Fruit fly (Drosophila melanogaster) whole organism, wandering third instar larva: ENCODE results near the gene Gr93c.

Experiments
- CG32264 ChIP-seq: fragments of 200-800 bp; sonication (Bioruptor generic); optimal IDR thresholded peaks from 2 replicates; lab custom pipeline; 2016; ENCODE audit warnings: missing biosample characterization, missing genetic modification characterization
- CG9705 ChIP-seq: fragments of 200-800 bp; sonication (Bioruptor generic); optimal IDR thresholded peaks from 2 replicates; lab custom pipeline; 2018; ENCODE audit warnings: missing biosample characterization, mild to moderate bottlenecking, missing genetic modification characterization
- Dfd ChIP-seq: fragments of >200 bp; optimal IDR thresholded peaks from 2 replicates; lab custom pipeline; 2017; ENCODE audit warnings: missing biosample characterization, missing genetic modification characterization
- Dif ChIP-seq: fragments of 200-275, 200-300 bp; sonication (Bioruptor generic); optimal IDR thresholded peaks from 2 replicates; lab custom pipeline; 2018; ENCODE audit warnings: missing biosample characterization, missing genetic modification characterization; ENCODE audit not compliant: partially characterized antibody
- Hnf4 ChIP-seq: fragments of 200-800 bp; sonication (Bioruptor generic); optimal IDR thresholded peaks from 2 replicates; lab custom pipeline; 2016; ENCODE audit warnings: missing biosample characterization, mild to moderate bottlenecking, missing genetic modification characterization
- Hr78 ChIP-seq: fragments of >200 bp; optimal IDR thresholded peaks from 2 replicates; lab custom pipeline; 2017; ENCODE audit warnings: missing biosample characterization, missing genetic modification characterization
- Hr83 ChIP-seq: fragments of 200-300 bp; sonication (Bioruptor generic); optimal IDR thresholded peaks from 2 replicates; lab custom pipeline; 2016; ENCODE audit warnings: missing biosample characterization, mild to moderate bottlenecking, missing genetic modification characterization, moderate library complexity; ENCODE audit not compliant: poor library complexity, severe bottlenecking
- Jra ChIP-seq: sonication (Bioruptor generic); optimal IDR thresholded peaks from 2 replicates; lab custom pipeline; 2016; ENCODE audit warnings: missing biosample characterization, missing genetic modification characterization
- Myc ChIP-seq: fragments of >200 bp; optimal IDR thresholded peaks from 2 replicates; lab custom pipeline; 2017
- N ChIP-seq: fragments of >200 bp; optimal IDR thresholded peaks from 2 replicates; lab custom pipeline; 2018; ENCODE audit warnings: missing biosample characterization, missing external identifiers, missing genetic modification characterization
- OdsH ChIP-seq: fragments of 200-800 bp; sonication (Bioruptor generic); optimal IDR thresholded peaks from 2 replicates; lab custom pipeline; 2016; ENCODE audit warnings: missing biosample characterization, mild to moderate bottlenecking, missing genetic modification characterization
- Rel ChIP-seq, 2 experiments: fragments of 200-800 bp; sonication (Bioruptor generic) in 1 of 2; optimal IDR thresholded peaks; 2 replicates in 1 of 2; 3 replicates in 1 of 2; lab custom pipeline; 2016 to 2019; ENCODE audit warnings: mild to moderate bottlenecking in 2 of 2, missing biosample characterization in 2 of 2, missing genetic modification characterization in 2 of 2, moderate library complexity in 1 of 2
- br ChIP-seq: fragments of 200-800 bp; sonication (Bioruptor generic); optimal IDR thresholded peaks from 2 replicates; lab custom pipeline; 2016; ENCODE audit warnings: missing biosample characterization, missing genetic modification characterization
- brk ChIP-seq: fragments of 200-800 bp; sonication (Bioruptor generic); optimal IDR thresholded peaks from 2 replicates; lab custom pipeline; 2016; ENCODE audit warnings: missing biosample characterization, mild to moderate bottlenecking, missing genetic modification characterization
- dl ChIP-seq, 2 experiments: fragments of 175-275, 200-275 bp in 1 of 2; fragments of 200-275 bp in 1 of 2; sonication (Bioruptor generic); optimal IDR thresholded peaks; lab custom pipeline; 2018; ENCODE audit warnings: mild to moderate bottlenecking in 2 of 2, missing biosample characterization in 2 of 2, missing genetic modification characterization in 2 of 2, moderate library complexity in 2 of 2; ENCODE audit not compliant: partially characterized antibody in 2 of 2, insufficient read depth in 1 of 2
- dmrt93B ChIP-seq: fragments of 200-800 bp; sonication (Bioruptor generic); optimal IDR thresholded peaks from 2 replicates; lab custom pipeline; 2018; ENCODE audit warnings: missing biosample characterization, mild to moderate bottlenecking, missing genetic modification characterization
- dsf ChIP-seq: sonication (Bioruptor generic); optimal IDR thresholded peaks from 2 replicates; lab custom pipeline; 2016; ENCODE audit warnings: missing biosample characterization, missing genetic modification characterization, borderline replicate concordance
- ey ChIP-seq: fragments of 200-800 bp; sonication (Bioruptor generic); optimal IDR thresholded peaks from 2 replicates; lab custom pipeline; 2016; ENCODE audit warnings: missing biosample characterization, missing genetic modification characterization
- foxo ChIP-seq, 2 experiments: fragments of 200-800 bp; sonication (Bioruptor generic); optimal IDR thresholded peaks; 2 replicates in 1 of 2; 3 replicates in 1 of 2; lab custom pipeline; 2016 to 2017; ENCODE audit warnings: missing biosample characterization in 2 of 2, missing genetic modification characterization in 2 of 2
- fru ChIP-seq: fragments of 200-800 bp; sonication (Bioruptor generic); optimal IDR thresholded peaks from 3 replicates; lab custom pipeline; 2016; ENCODE audit warnings: missing biosample characterization, mild to moderate bottlenecking, missing genetic modification characterization
- h ChIP-seq: fragments of 200-800 bp; sonication (Bioruptor generic); optimal IDR thresholded peaks from 3 replicates; lab custom pipeline; 2016; ENCODE audit warnings: missing biosample characterization, mild to moderate bottlenecking, missing genetic modification characterization
- jim ChIP-seq: fragments of 175-275, 200-325 bp; sonication (Bioruptor generic); optimal IDR thresholded peaks from 2 replicates; lab custom pipeline; 2016; ENCODE audit warnings: missing biosample characterization, mild to moderate bottlenecking, missing genetic modification characterization
- lola ChIP-seq: fragments of >200 bp; optimal IDR thresholded peaks from 2 replicates; lab custom pipeline; 2017; ENCODE audit warnings: missing biosample characterization, missing genetic modification characterization
- pan ChIP-seq: fragments of >200 bp; optimal IDR thresholded peaks from 2 replicates; lab custom pipeline; 2017
- psq ChIP-seq: fragments of 200-800 bp; sonication (Bioruptor generic); optimal IDR thresholded peaks from 3 replicates; lab custom pipeline; 2017; ENCODE audit warnings: missing biosample characterization, mild to moderate bottlenecking, missing genetic modification characterization, moderate library complexity
- rgr ChIP-seq: fragments of 200-800 bp; sonication (Bioruptor generic); optimal IDR thresholded peaks from 3 replicates; lab custom pipeline; 2016; ENCODE audit warnings: missing biosample characterization, mild to moderate bottlenecking, missing genetic modification characterization
- sage ChIP-seq: fragments of 200-800 bp; sonication (Bioruptor generic); optimal IDR thresholded peaks from 2 replicates; lab custom pipeline; 2016; ENCODE audit warnings: missing biosample characterization, mild to moderate bottlenecking, missing genetic modification characterization
- sv ChIP-seq: fragments of 200-800 bp; sonication (Bioruptor generic); optimal IDR thresholded peaks from 3 replicates; lab custom pipeline; 2016; ENCODE audit warnings: missing biosample characterization, missing genetic modification characterization
- tai ChIP-seq: sonication (Bioruptor generic); optimal IDR thresholded peaks from 2 replicates; lab custom pipeline; 2016; ENCODE audit warnings: missing biosample characterization, missing genetic modification characterization
- usp ChIP-seq: fragments of >200 bp; optimal IDR thresholded peaks from 2 replicates; lab custom pipeline; 2017; ENCODE audit warnings: missing biosample characterization, missing genetic modification characterization
- woc ChIP-seq: sonication (Bioruptor generic); optimal IDR thresholded peaks from 2 replicates; lab custom pipeline; 2016; ENCODE audit warnings: missing biosample characterization, mild to moderate bottlenecking, missing genetic modification characterization

Gene Gr93c

DNA sequence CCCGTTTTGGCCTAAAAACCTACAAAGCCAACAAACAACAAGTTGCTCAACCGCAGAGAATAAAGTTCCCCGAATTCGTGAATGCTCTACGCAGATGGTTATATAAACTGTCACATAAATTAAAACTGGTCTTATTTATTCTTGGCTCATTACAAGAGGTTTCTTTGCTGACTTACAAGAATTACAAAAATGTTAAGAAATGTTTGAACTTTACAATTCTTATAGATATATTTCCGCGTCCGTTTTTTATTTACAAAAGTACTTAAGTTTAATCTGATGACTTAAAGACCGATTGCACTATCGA lies 8.9 kb downstream of the Gr93c start:
- peak; percentile 19 for TF ChIP-seq fru (GFP tag; lab: Kevin White, UChicago)
- TF ChIP-seq foxo (GFP tag; optimal IDR thresholded peaks at IDR 0.05; lab: Kevin White, UChicago), result peak in 1 of 2 experiments; percentile 20
- peak; percentile 26 for TF ChIP-seq ey (GFP tag; lab: Kevin White, UChicago)
- TF ChIP-seq woc (GFP tag; lab: Kevin White, UChicago), result peak; percentile 17
- no peak for TF ChIP-seq lola (GFP tag; lab: Kevin White, UChicago)
- peak; percentile 21 for TF ChIP-seq tai
- TF ChIP-seq N, result no peak

DNA sequence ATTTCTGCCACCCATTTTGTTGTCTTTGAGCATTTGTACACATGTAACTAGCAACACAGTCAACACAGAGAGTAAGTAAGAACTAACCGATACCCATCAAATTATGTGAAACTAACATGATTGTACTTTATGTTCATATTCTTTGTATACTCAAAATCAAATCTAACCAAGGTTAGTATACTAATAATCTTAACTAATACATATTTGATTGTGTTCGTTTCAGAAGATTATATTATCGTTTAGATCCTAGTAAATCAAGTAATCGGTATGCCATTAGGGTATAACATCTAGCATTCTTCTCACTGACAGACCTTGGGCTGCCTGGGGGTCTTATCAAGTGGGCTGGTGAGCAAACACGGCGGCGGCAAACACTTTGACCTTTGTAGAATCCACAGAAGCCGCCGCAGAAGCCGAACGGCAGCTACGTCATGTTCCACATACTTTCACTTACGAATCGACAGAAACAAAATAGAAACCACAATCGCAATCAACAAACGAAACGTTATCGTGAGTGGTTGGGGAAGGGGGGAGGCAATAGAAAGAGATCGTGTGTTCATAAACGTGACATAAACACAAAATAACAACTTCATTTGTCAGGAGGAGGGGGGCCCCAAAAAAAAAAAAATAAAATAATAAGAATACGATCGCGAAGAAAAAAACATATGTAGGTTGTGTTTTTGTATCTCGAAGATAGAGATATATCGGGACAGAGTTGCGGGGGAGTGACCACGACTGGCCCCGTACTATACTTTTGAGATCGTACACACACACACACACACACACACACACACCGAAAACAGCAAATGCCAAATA lies 9.5 kb downstream of the Gr93c start:
- TF ChIP-seq jim (GFP tag; lab: Kevin White, UChicago) (peak; percentile 66), Jra (GFP tag; lab: Kevin White, UChicago) (no peak), Dfd (GFP tag; lab: Kevin White, UChicago) (peak; percentile 40)

DNA sequence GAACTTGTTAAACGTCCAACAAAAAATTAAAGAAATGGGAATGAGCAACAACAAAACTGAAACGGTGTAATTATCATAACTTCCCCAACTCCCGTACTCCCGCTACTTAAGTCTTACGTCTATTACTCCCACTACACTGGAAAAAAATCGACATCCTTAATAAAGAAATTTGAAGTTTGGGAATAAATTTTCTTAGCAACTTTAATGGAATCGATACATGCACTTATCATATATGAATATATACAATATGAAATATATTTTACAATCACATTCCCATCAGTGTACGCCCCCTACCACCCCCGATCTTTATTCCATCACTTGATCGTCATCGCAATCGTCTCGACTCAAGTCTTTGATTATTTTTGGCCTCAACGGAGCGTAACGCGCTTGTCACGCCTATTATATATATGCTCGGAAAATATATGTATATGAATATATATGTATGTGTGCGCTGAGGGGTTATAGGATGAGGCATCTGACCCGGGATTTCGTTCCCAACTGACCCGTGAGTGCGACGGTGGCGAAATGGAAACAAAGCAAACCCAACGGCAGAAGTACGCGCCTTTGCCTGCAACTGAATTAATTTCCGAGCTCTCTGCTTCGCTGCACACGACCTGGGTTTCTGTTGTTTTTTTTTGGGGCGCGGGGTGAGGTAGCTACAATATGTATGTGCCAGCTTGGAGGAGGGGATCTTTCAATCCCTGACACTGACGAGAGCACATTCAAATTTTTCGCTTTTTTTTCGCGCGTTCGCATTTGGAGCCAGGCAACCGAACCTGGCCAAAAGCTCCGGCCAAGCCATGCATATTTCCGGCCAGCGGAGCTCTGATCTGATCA lies 10.6 kb downstream of the Gr93c start:
- TF ChIP-seq tai, result no peak
- TF ChIP-seq sv, result no peak
- TF ChIP-seq foxo (GFP tag; optimal IDR thresholded peaks at IDR 0.05; lab: Kevin White, UChicago), result peak in 1 of 2 experiments; percentile 38
- no peak for TF ChIP-seq Hr83
- peak; percentile 1 for TF ChIP-seq h (GFP tag; lab: Kevin White, UChicago)
- TF ChIP-seq ey (GFP tag; lab: Kevin White, UChicago), result no peak
- TF ChIP-seq Rel (GFP tag; optimal IDR thresholded peaks at IDR 0.05; lab: Kevin White, UChicago), result no peak
- TF ChIP-seq Rel (tag; optimal IDR thresholded peaks at IDR 0.05; lab: Kevin White, UChicago), result peak; percentile 34
- TF ChIP-seq dmrt93B (GFP tag; lab: Kevin White, UChicago), result no peak
- TF ChIP-seq Hnf4 (GFP tag; lab: Kevin White, UChicago), result no peak
- TF ChIP-seq sage (GFP tag; lab: Kevin White, UChicago), result no peak
- TF ChIP-seq Dif (GFP tag; lab: Kevin White, UChicago), result no peak
- peak; percentile 87 for TF ChIP-seq jim (GFP tag; lab: Kevin White, UChicago)
- TF ChIP-seq OdsH (GFP tag; lab: Kevin White, UChicago), result no peak
- TF ChIP-seq fru (GFP tag; lab: Kevin White, UChicago), result peak; percentile 0
- no peak for TF ChIP-seq N
- no peak for TF ChIP-seq psq
- no peak for TF ChIP-seq usp (GFP tag; lab: Kevin White, UChicago)
- no peak for TF ChIP-seq Myc (lab: Kevin White, UChicago)
- no peak for TF ChIP-seq woc (GFP tag; lab: Kevin White, UChicago)
- no peak for TF ChIP-seq dsf (GFP tag; lab: Kevin White, UChicago)
- TF ChIP-seq br (GFP tag; lab: Kevin White, UChicago), result no peak
- TF ChIP-seq brk, result no peak
- TF ChIP-seq, all 38 proteins: peak for 5

DNA sequence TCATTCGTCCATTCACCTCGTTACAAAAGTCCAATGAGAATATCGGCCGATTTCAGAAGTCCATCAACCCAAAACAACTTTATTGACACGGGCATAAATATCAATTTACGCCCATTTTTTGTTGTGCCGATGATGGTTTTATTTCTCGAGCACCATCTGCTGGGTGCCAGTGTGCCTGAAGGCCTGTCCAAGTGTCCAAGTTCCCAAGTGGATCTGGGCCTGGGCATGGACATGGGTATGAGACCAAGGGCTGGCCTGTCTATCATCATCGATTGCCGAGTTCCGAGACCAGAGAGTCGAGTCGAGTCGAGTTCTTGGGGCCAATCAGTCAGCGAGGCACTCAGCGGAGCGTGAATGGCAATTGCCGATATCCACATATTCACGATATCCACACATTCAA lies 12.9 kb downstream of the Gr93c start, which contains the start of gene Gr93a:
Gene Gr93a (plus strand): TSS at position 301 of the 400 bp plus-strand sequence.
- TF ChIP-seq sv, result no peak
- no peak for TF ChIP-seq brk
- TF ChIP-seq psq, result no peak
- no peak for TF ChIP-seq Dfd (GFP tag; lab: Kevin White, UChicago)
- no peak for TF ChIP-seq lola (GFP tag; lab: Kevin White, UChicago)
- no peak for TF ChIP-seq Jra (GFP tag; lab: Kevin White, UChicago)
- TF ChIP-seq N, result no peak
- no peak for TF ChIP-seq dsf (GFP tag; lab: Kevin White, UChicago)
- no peak for TF ChIP-seq foxo (GFP tag; optimal IDR thresholded peaks at IDR 0.05; lab: Kevin White, UChicago)
- TF ChIP-seq CG32264, result no peak
- TF ChIP-seq CG9705 (GFP tag; lab: Kevin White, UChicago), result no peak
- TF ChIP-seq dl (GFP tag; optimal IDR thresholded peaks at IDR 0.05; lab: Kevin White, UChicago; ENCODE audit: insufficient read depth in 1 of 2, partially characterized antibody in 2 of 2), result no peak
- no peak for TF ChIP-seq ey (GFP tag; lab: Kevin White, UChicago)
- TF ChIP-seq pan (lab: Kevin White, UChicago), result no peak
- no peak for TF ChIP-seq Rel (GFP tag; optimal IDR thresholded peaks at IDR 0.05; lab: Kevin White, UChicago)
- TF ChIP-seq Rel (tag; optimal IDR thresholded peaks at IDR 0.05; lab: Kevin White, UChicago), result no peak
- no peak for TF ChIP-seq Dif (GFP tag; lab: Kevin White, UChicago)
- no peak for TF ChIP-seq Myc (lab: Kevin White, UChicago)
- TF ChIP-seq usp (GFP tag; lab: Kevin White, UChicago), result no peak
- TF ChIP-seq Hr78 (GFP tag; lab: Kevin White, UChicago), result no peak
- no peak for TF ChIP-seq rgr (GFP tag; lab: Kevin White, UChicago)
